Worm (Caenorhabditis elegans) whole organism, L4/young adult: ENCODE results near the gene ZC262.4.
"Not testable (repeated sequence)": the region's sequence is repeated elsewhere in the genome, so short reads cannot be mapped to it uniquely, and the experiment has no call there.

Experiments used
- W03F9.2 ChIP-seq: fragments of 150-350 bp; optimal IDR thresholded peaks from 2 replicates; lab custom pipeline; 2014; ENCODE audit warnings: missing biosample characterization, missing genetic modification characterization
- dao-5 ChIP-seq: sonication (generic microtip); optimal IDR thresholded peaks from 2 replicates; lab custom pipeline; 2016; ENCODE audit warnings: missing genotype, missing genetic modification characterization, moderate library complexity, missing compliant biosample characterization
- him-1 ChIP-seq: sonication (generic microtip); optimal IDR thresholded peaks from 2 replicates; lab custom pipeline; 2016; ENCODE audit warnings: missing genotype, missing genetic modification reagents, missing genetic modification characterization, missing compliant biosample characterization

The ZC262.4 gene

DNA sequence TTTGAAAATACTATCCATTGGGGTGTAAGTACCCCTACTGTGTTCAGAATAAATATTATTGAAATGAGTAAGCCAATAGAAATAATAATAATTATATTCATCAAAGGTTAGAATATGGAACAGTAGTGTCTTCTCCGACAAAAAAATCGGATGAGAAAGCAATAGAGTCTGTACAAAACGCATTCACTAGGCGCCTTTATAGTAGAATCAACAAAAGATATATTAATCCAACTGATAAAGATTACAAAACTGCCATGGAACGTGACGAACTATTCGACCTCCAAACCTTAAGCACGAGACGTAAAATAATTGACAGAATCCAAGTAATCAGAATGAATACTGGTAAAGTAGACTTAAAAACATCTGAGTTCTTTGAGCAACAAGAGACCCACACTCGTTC lies 13.5 kb upstream of the ZC262.4 start, which contains the start of gene clc-29:
TSS of gene clc-29 (minus strand) at position 101 of the 400 bp plus-strand sequence.
- TF ChIP-seq him-1, W03F9.2, dao-5 (tag; lab: Kevin White, UChicago): not testable (repeated sequence)

DNA sequence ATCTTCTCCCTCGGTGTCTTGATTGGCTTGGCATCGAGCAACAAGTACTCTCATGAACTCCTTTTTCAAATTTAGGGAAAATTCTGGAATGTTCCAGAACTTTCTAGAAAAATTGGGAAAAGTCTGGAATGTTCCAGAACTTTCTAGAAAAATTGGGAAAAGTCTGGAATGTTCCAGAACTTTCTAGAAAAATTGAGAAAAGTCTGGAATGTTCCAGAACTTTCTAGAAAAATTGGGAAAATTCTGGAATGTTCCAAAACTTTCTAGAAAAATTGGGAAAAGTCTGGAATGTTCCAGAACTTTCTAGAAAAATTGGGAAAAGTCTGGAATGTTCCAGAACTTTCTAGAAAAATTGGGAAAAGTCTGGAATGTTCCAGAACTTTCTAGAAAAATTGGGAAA lies 10.0 kb upstream of the ZC262.4 start, which contains the start of gene ZC262.7:
TSS of gene ZC262.7 (minus strand) at position 54 of the 400 bp plus-strand sequence.
- not testable (repeated sequence) for TF ChIP-seq dao-5, him-1, W03F9.2 (tag; lab: Kevin White, UChicago)

DNA sequence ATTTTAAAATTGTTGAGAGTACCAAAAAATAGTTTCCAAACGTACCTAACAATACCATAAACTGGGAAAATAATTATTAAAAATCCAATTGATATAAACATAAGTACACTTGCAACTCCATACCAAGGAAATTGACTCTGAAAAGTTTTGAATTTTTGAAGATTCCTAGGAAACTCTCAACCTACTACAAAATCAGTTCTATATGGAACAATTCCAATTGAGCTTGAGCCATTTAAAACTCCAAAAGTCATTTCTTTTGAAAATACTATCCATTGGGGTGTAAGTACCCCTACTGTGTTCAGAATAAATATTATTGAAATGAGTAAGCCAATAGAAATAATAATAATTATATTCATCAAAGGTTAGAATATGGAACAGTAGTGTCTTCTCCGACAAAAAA lies 5.0 kb upstream of the ZC262.4 start, which contains the start of gene clc-28:
TSS of gene clc-28 (minus strand) at position 101 of the 400 bp plus-strand sequence.
- TF ChIP-seq him-1, dao-5, W03F9.2 (tag; lab: Kevin White, UChicago): not testable (repeated sequence)

DNA sequence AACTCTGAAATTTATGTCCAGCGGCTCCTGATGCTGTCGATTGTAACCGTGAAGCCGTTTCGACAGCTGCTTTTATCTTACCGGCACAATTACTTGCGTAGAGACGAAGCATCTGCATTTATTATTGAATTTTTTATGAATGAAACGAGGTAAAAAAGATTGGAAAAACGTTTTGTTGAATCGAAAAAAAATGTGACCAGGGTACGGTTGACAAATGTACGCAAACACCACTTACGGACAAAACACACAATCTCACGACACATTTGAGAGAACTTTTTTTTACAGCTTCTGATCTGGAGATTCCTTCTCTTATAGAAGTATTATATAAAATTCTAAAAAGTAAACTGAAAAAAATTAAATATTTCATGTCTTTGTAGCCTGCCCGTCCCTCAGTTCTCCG lies 2.6 kb downstream of the ZC262.4 start, which contains the start of the genes mrps-18A and ZC262.2:
TSS of gene mrps-18A (minus strand) at position 141 of the 400 bp plus-strand sequence.
TSS of gene ZC262.2 (plus strand) at position 284 of the 400 bp plus-strand sequence.
- TF ChIP-seq W03F9.2 (tag; lab: Kevin White, UChicago) (peak; percentile 19), him-1 (tag; lab: Kevin White, UChicago) (no peak)

DNA sequence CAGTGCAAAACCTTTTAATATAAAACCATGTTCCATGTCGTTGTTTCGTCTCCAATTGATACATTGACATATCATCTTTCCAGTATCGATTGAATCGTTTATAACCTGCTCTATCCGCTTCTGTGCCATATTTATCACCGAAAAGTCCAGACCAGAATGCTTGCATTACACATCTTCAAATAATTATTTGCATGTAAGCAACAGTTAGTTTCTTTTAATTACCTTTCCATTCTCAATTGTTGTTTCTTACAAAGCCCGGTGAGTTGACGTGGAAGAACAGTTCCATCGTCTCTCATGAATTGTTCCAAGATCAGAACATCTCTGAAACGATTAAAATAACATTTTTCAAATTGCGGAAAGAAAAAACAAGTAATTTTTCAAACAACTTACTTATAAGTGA lies 3.1 kb downstream of the ZC262.4 start, which contains the start of gene iglr-2:
TSS of gene iglr-2 (minus strand) at position 101 of the 400 bp plus-strand sequence.
- TF ChIP-seq dao-5 (tag; lab: Kevin White, UChicago) (no peak), W03F9.2 (tag; lab: Kevin White, UChicago) (no peak), him-1 (tag; lab: Kevin White, UChicago) (no peak)

DNA sequence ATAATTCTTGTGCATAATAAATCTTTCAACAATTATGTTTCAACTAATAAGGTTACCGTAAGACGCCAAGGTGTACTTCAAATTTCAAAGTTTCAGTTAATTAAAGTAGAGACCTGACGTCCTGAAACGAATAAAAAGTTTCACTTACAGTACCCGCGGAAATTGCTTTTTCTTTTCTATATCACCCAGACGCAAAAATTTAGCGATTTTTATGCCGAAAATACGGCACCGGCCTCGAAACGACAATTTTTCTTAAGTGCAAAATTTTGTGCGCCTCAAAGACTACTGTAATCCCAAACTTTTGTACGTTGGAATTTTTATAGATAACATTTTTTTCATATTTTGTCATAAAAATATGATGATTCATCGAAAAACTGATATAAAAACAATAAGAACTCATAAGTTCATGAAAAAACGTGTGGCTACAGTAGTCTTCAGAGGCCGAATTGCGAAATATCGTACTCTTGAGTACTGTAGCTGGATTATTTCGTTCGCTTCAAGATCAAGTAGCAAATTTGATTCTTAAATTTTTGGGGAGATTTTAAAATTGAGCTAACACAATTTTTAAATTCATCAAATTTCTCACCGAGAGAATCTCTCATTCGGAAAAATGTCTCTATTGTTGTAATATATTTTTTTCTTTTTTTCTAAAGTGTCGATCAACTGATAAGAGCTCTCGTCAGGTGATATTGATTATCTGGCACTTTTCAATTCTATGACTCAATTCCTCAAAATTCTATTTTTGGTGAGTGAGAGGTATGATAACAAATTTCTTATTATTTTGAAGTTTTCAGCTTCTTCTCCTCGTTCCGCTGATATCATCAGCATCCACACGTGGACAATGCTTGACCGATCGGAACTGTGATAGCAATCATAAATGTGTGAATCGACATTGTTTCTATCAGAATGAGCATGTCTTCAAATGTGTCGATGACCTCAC lies 8.5 kb downstream of the ZC262.4 start, which contains the start of gene ZC262.13:
TSS of gene ZC262.13 (plus strand) at position 641 of the 940 bp plus-strand sequence.
- no peak for TF ChIP-seq W03F9.2 (tag; lab: Kevin White, UChicago)
- no peak for TF ChIP-seq him-1 (tag; lab: Kevin White, UChicago)
- TF ChIP-seq dao-5 (tag; lab: Kevin White, UChicago), result no peak

DNA sequence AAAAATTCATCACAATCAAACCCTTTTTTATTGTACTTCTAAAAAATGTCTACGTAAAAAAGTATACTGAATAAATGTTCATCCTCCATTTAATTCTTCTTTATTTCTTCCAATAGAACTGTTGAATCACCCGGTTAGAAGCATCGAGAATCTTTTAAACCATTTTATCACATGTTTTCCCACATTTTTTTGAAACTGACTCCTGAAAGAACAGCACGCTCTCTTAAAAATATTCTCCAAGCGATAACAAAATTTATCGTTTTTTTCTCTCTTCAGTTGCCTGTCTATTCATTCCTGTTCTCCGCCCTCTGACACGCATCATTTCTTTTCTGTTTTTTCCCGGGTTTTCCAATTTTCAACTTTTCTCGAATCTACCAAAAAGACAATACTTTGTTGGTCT lies 9.9 kb downstream of the ZC262.4 start, which contains the start of gene F10E9.12:
TSS of gene F10E9.12 (plus strand) at position 131 of the 400 bp plus-strand sequence.
- TF ChIP-seq W03F9.2 (tag; lab: Kevin White, UChicago), result no peak
- TF ChIP-seq dao-5 (tag; lab: Kevin White, UChicago), result no peak
- no peak for TF ChIP-seq him-1 (tag; lab: Kevin White, UChicago)

DNA sequence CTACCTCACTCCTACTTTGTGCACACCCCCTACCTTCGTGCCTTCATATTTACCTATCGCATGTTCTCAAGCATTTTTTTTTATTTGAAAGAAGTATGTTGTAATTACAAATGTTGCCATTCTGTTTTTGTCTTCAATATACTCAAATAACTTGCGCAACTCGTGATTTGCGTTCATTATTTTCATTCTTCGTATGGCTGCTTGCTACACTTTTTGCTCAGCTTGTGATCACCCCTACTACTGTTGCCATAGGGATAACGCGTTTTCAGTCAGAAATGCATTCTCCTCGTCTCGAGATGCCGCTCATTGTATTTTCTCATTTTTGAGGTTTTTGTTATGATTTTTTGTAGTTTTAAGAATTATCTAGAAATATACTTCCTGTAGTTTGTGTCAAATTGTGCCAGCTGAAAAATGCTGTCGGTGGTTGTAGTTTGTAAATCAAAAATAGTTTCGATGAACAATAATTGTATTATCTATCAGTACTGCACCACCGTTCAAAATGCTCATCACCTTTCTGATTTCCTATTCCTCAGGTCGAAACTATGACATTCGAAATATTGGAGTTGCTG lies 11.6 kb downstream of the ZC262.4 start, which contains the start of gene F10E9.1:
TSS of gene F10E9.1 (plus strand) at position 519 of the 569 bp plus-strand sequence.
- no peak for TF ChIP-seq him-1 (tag; lab: Kevin White, UChicago)
- no peak for TF ChIP-seq W03F9.2 (tag; lab: Kevin White, UChicago)
- no peak for TF ChIP-seq dao-5 (tag; lab: Kevin White, UChicago)

DNA sequence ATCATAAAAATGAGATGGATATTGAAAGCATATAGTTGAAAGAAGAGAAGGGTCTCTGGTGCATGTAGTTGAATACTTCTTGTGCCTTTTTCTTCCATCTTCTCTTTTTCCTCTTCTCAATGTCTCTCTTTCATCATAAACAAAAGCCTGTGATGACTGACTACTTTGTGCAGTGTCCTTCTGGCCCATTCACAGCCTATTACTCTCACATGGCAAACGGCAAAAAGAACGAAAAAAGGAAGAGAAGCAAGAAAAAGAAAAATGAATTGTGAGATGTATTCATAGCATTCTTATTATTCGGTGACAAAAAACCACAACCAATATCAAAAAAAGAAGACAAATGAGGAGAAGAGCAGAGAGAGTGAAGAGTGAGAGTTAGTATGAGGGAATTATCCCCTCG lies 13.1 kb downstream of the ZC262.4 start:
- TF ChIP-seq dao-5 (tag; lab: Kevin White, UChicago) (no peak), him-1 (tag; lab: Kevin White, UChicago) (no peak), W03F9.2 (tag; lab: Kevin White, UChicago) (no peak)

DNA sequence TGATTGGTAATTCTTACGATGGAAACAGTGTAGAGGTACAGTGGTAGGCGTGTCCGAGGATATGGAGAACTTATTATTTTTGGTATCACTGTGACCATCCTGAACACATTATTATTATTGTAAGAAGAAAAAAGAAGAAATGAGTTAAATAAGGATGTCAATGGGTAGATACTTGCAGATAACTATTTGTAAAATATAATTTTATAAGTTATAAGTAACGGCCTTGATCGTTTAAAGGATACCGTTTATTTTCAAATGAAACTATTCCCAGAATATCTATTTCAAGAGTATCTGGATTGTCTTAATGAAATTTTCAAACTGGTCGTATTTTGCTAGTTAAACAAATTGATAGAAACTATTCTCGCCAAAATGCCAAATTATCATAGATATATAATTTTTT lies 14.1 kb downstream of the ZC262.4 start, which contains the start of gene F10E9.10:
TSS of gene F10E9.10 (minus strand) at position 101 of the 400 bp plus-strand sequence.
- no peak for TF ChIP-seq W03F9.2 (tag; lab: Kevin White, UChicago)
- TF ChIP-seq dao-5 (tag; lab: Kevin White, UChicago), result no peak
- TF ChIP-seq him-1 (tag; lab: Kevin White, UChicago), result no peak

DNA sequence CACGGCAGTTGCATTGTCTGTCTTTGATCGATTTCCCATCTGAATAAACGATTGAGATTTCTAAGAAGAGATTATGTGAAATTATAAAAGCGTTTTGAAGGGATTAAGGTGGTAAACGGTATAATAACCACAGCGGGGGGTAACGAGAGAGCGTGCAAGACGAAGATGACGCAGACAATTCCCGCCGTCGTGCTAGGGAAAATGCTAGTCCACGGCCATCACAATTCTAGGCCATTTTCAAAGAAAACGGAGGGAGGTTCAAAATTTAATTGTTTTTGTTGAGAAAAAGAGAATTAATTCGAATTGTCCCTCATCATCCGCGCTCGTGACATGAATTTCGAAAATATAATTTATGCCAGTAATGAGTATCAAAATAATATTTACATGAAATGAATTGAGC lies 15.2 kb downstream of the ZC262.4 start, which contains the start of gene F10E9.11:
TSS of gene F10E9.11 (minus strand) at position 161 of the 400 bp plus-strand sequence.
- peak; percentile 80 for TF ChIP-seq W03F9.2 (tag; lab: Kevin White, UChicago)
- TF ChIP-seq him-1 (tag; lab: Kevin White, UChicago), result no peak

DNA sequence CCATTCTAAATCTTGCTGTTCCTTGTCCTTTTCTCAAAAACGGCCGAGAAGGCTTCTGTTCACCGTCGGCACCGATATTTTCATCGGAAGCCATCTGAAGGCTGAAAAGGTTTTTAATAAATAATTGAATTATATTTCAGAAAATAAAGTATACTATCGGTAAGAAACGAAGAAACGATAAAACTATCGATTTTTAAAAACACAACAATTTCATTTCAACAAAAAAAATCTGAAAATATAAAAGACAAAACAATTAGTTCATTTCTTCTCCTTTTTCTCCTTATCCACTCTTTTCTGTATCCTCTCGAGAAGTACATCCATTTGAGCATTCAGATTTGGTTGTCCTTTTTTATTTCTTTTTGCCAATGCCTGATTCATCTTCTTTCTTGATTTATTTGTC lies 15.8 kb downstream of the ZC262.4 start, which contains the start of gene sas-4:
TSS of gene sas-4 (minus strand) at position 101 of the 400 bp plus-strand sequence.
- TF ChIP-seq dao-5 (tag; lab: Kevin White, UChicago), result no peak
- no peak for TF ChIP-seq W03F9.2 (tag; lab: Kevin White, UChicago)
- no peak for TF ChIP-seq him-1 (tag; lab: Kevin White, UChicago)
